Worm (Caenorhabditis elegans) whole organism, L2 larva: ENCODE measurements around the gene drd-10.

Experiments
- F13H6.1 ChIP-seq: sonication (generic microtip); optimal IDR thresholded peaks from 2 replicates; lab custom pipeline; 2016; ENCODE audit warnings: missing genetic modification characterization, missing compliant biosample characterization
- R02D3.7 ChIP-seq: fragments of 150-350 bp; optimal IDR thresholded peaks from 2 replicates; lab custom pipeline; 2014; ENCODE audit warnings: missing biosample characterization, missing genetic modification characterization
- Y55F3AM.14 ChIP-seq: fragments of 200-800 bp; sonication (Bioruptor generic); optimal IDR thresholded peaks from 2 replicates; lab custom pipeline; 2018; ENCODE audit warnings: mild to moderate bottlenecking, missing genetic modification characterization, missing compliant biosample characterization
- lin-39 ChIP-seq: fragments of 150-350 bp; optimal IDR thresholded peaks from 2 replicates; lab custom pipeline; 2014; ENCODE audit warnings: missing biosample characterization, missing genetic modification reagents, missing genetic modification characterization
- lsy-2 ChIP-seq, 2 experiments: fragments of 150-350 bp in 1 of 2; sonication (generic microtip) in 1 of 2; optimal IDR thresholded peaks; 2 replicates each; lab custom pipeline; 2014 to 2017; ENCODE audit warnings: missing biosample characterization in 2 of 2, missing genetic modification characterization in 2 of 2
- mab-5 ChIP-seq: fragments of 150-350 bp; optimal IDR thresholded peaks from 2 replicates; lab custom pipeline; 2014; ENCODE audit warnings: missing biosample characterization, missing genetic modification characterization
- mdl-1 ChIP-seq, 2 experiments: fragments of 150-350 bp in 1 of 2; sonication (generic microtip) in 1 of 2; optimal IDR thresholded peaks; 2 replicates each; lab custom pipeline; 2017; ENCODE audit warnings: missing biosample characterization in 2 of 2, missing genetic modification characterization in 2 of 2
- nhr-129 ChIP-seq: fragments of 150-350 bp; optimal IDR thresholded peaks from 2 replicates; lab custom pipeline; 2014; ENCODE audit warnings: missing biosample characterization, missing genetic modification characterization
- nhr-25 ChIP-seq: fragments of 150-350 bp; sonication (generic microtip); optimal IDR thresholded peaks from 3 replicates; lab custom pipeline; 2014; ENCODE audit warnings: missing biosample characterization, missing genetic modification characterization
- sem-4 ChIP-seq: fragments of 150-350 bp; optimal IDR thresholded peaks from 2 replicates; lab custom pipeline; 2014; ENCODE audit warnings: missing biosample characterization, missing genetic modification reagents, missing genetic modification characterization
- skn-1 ChIP-seq: sonication (generic microtip); optimal IDR thresholded peaks from 2 replicates; lab custom pipeline; 2017; ENCODE audit warnings: missing biosample characterization, missing genetic modification characterization
- unc-39 ChIP-seq: fragments of 150-350 bp; optimal IDR thresholded peaks from 2 replicates; lab custom pipeline; 2014; ENCODE audit warnings: missing biosample characterization, missing genetic modification characterization
- unc-62 ChIP-seq: fragments of 150-350 bp; optimal IDR thresholded peaks from 2 replicates; lab custom pipeline; 2014; ENCODE audit warnings: missing biosample characterization, missing genetic modification reagents, missing genetic modification characterization
- ztf-11 ChIP-seq: sonication (generic microtip); optimal IDR thresholded peaks from 2 replicates; lab custom pipeline; 2017; ENCODE audit warnings: missing biosample characterization, missing genetic modification characterization

DNA sequence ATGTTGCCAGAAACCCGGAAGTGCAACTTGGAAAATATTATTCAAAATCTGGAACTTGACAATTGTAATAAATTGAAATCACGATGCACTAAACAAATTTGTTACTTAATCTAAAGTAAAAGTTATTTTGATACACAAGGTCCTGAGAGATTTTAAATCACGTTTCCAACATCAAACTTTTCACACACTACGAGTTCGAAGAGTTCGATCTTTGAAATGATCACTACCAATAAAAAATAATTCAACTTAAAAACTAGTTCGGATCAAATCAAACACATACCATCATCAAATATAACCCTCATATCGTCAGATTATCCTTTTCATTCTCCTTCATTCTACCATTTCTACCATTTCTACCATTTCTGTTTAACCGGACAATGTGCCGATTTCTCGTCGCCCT, 1.4 kb upstream of the drd-10 start, which contains the start of gene spig-10:
- TF ChIP-seq ztf-11 (tag; lab: Kevin White, UChicago) (no peak), mdl-1 (tag; optimal IDR thresholded peaks at IDR 0.05; lab: Kevin White, UChicago) (no peak), mab-5 (tag; lab: Kevin White, UChicago) (no peak), unc-39 (tag; lab: Kevin White, UChicago) (no peak), skn-1 (tag; lab: Kevin White, UChicago) (no peak), lin-39 (no peak), F13H6.1 (tag; lab: Kevin White, UChicago) (no peak), nhr-129 (tag; lab: Kevin White, UChicago) (no peak), lsy-2 (tag; optimal IDR thresholded peaks at IDR 0.05; lab: Kevin White, UChicago) (no peak), Y55F3AM.14 (GFP tag; lab: Kevin White, UChicago) (no peak), R02D3.7 (tag; lab: Kevin White, UChicago) (no peak), unc-62 (GFP tag; lab: Kevin White, UChicago) (no peak), sem-4 (tag; lab: Kevin White, UChicago) (no peak), nhr-25 (tag; lab: Kevin White, UChicago) (no peak)
